Fruit fly (Drosophila melanogaster) whole organism, embryonic: ENCODE results near the gene FipoQ.

Experiments used
- CG10654 ChIP-seq: fragments of 200-800 bp; sonication (Bioruptor generic); optimal IDR thresholded peaks from 2 replicates; lab custom pipeline; 2016; ENCODE audit warnings: missing biosample characterization, missing genetic modification characterization
- CG10979 ChIP-seq: fragments of 200-800 bp; sonication (Bioruptor generic); optimal IDR thresholded peaks from 2 replicates; lab custom pipeline; 2018; ENCODE audit warnings: missing biosample characterization, mild to moderate bottlenecking, missing genetic modification characterization, moderate library complexity
- CG12071 ChIP-seq: fragments of 200-800 bp; sonication (Bioruptor generic); optimal IDR thresholded peaks from 3 replicates; lab custom pipeline; 2018; ENCODE audit warnings: missing biosample characterization, mild to moderate bottlenecking, missing genetic modification characterization
- CG13424 ChIP-seq: fragments of 200-800 bp; sonication (Bioruptor generic); optimal IDR thresholded peaks from 2 replicates; lab custom pipeline; 2019; ENCODE audit warnings: missing biosample characterization, mild to moderate bottlenecking, missing genetic modification characterization, moderate library complexity
- CG15601 ChIP-seq: fragments of 200-800 bp; sonication (Bioruptor generic); optimal IDR thresholded peaks from 3 replicates; lab custom pipeline; 2019; ENCODE audit warnings: missing biosample characterization, mild to moderate bottlenecking, missing genetic modification characterization, moderate library complexity
- CG17361 ChIP-seq: fragments of 200-800 bp; sonication (Bioruptor generic); IDR thresholded peaks from 3 replicates; pipeline ENCODE4 v1.3.6; 2022; ENCODE audit warnings: missing biosample characterization, missing genetic modification characterization
- CG17912 ChIP-seq: fragments of 200-800 bp; sonication (Bioruptor generic); optimal IDR thresholded peaks from 2 replicates; lab custom pipeline; 2018; ENCODE audit warnings: missing biosample characterization, mild to moderate bottlenecking, missing genetic modification characterization
- CG2712 ChIP-seq: fragments of 200-800 bp; optimal IDR thresholded peaks from 3 replicates; lab custom pipeline; 2019; ENCODE audit warnings: missing biosample characterization, mild to moderate bottlenecking, missing genetic modification characterization, moderate library complexity
- CG2889 ChIP-seq: fragments of 200-800 bp; sonication (Bioruptor generic); IDR thresholded peaks from 3 replicates; pipeline ENCODE4 v1.3.6; 2022; ENCODE audit warnings: missing biosample characterization, missing genetic modification characterization
- CG31224 ChIP-seq: fragments of 200-800 bp; sonication (Bioruptor generic); IDR thresholded peaks from 2 replicates; pipeline ENCODE4 v1.3.6; 2022; ENCODE audit warnings: missing biosample characterization, missing genetic modification characterization
- CG31441 ChIP-seq: fragments of 200-800 bp; sonication (Bioruptor generic); IDR thresholded peaks from 2 replicates; pipeline ENCODE4 v1.3.6; 2022; ENCODE audit warnings: missing biosample characterization, missing genetic modification characterization
- CG33213 ChIP-seq: fragments of 200-800 bp; sonication (Bioruptor generic); optimal IDR thresholded peaks from 3 replicates; lab custom pipeline; 2016; ENCODE audit warnings: missing biosample characterization, missing genetic modification characterization
- CG6683 ChIP-seq: fragments of 200-800 bp; sonication (Bioruptor generic); optimal IDR thresholded peaks from 2 replicates; lab custom pipeline; 2017; ENCODE audit warnings: missing biosample characterization, mild to moderate bottlenecking, missing genetic modification characterization, missing genetic modification reagents
- CG7786 ChIP-seq: fragments of 200-800 bp; sonication (Bioruptor generic); optimal IDR thresholded peaks from 2 replicates; lab custom pipeline; 2016; ENCODE audit warnings: missing biosample characterization, missing genetic modification characterization
- CG7963 ChIP-seq: fragments of 200-800 bp; sonication (Bioruptor generic); IDR thresholded peaks from 3 replicates; pipeline ENCODE4 v1.3.6; 2022; ENCODE audit warnings: missing biosample characterization, missing genetic modification characterization; ENCODE audit not compliant: partially characterized antibody
- CG8944 ChIP-seq: fragments of 200-800 bp; sonication (Bioruptor generic); optimal IDR thresholded peaks from 3 replicates; lab custom pipeline; 2016; ENCODE audit warnings: missing biosample characterization, missing genetic modification characterization
- CG9437 ChIP-seq: fragments of 200-800 bp; sonication (Bioruptor generic); optimal IDR thresholded peaks from 2 replicates; lab custom pipeline; 2018; ENCODE audit warnings: missing biosample characterization, mild to moderate bottlenecking, missing genetic modification characterization
- Dad ChIP-seq: fragments of 200-800 bp; sonication (Bioruptor generic); optimal IDR thresholded peaks from 3 replicates; lab custom pipeline; 2016; ENCODE audit warnings: missing biosample characterization, missing genetic modification characterization
- Dfd ChIP-seq, 2 experiments: fragments of >200 bp; optimal IDR thresholded peaks; 2 replicates each; lab custom pipeline; 2017; ENCODE audit warnings: missing biosample characterization in 2 of 2, missing genetic modification characterization in 2 of 2
- Dip2 ChIP-seq: fragments of 200-800 bp; sonication (Bioruptor generic); IDR thresholded peaks from 2 replicates; pipeline ENCODE4 v1.3.6; 2022; ENCODE audit warnings: missing biosample characterization, missing genetic modification characterization
- Hey ChIP-seq: fragments of 200-800 bp; sonication (Bioruptor generic); optimal IDR thresholded peaks from 3 replicates; lab custom pipeline; 2018; ENCODE audit warnings: missing biosample characterization, mild to moderate bottlenecking, missing genetic modification characterization
- Lim3 ChIP-seq: fragments of 200-800 bp; sonication (Bioruptor generic); IDR thresholded peaks from 2 replicates; pipeline ENCODE4 v1.3.6; 2022; ENCODE audit warnings: missing biosample characterization, missing genetic modification characterization
- Lpt ChIP-seq: fragments of >200 bp; optimal IDR thresholded peaks from 2 replicates; lab custom pipeline; 2018; ENCODE audit warnings: missing biosample characterization, missing genetic modification characterization
- MESR4 ChIP-seq: fragments of 200-800 bp; sonication (Bioruptor generic); optimal IDR thresholded peaks from 2 replicates; lab custom pipeline; 2018; ENCODE audit warnings: missing biosample characterization, mild to moderate bottlenecking, missing genetic modification characterization, moderate library complexity
- Med ChIP-seq: fragments of 200-800 bp; sonication (Bioruptor generic); peaks from one replicate; lab custom pipeline; 2016; ENCODE audit warnings: missing biosample characterization, missing genetic modification characterization, mild to moderate bottlenecking, inconsistent platforms, moderate library complexity
- Mes4 ChIP-seq: fragments of 200-800 bp; sonication (Bioruptor generic); optimal IDR thresholded peaks from 2 replicates; lab custom pipeline; 2016; ENCODE audit warnings: missing biosample characterization, missing genetic modification characterization
- NFAT ChIP-seq: fragments of 200-800 bp; sonication (Bioruptor generic); IDR thresholded peaks from 2 replicates; pipeline ENCODE4 v1.3.6; 2022; ENCODE audit warnings: missing biosample characterization, missing genetic modification characterization
- Ptx1 ChIP-seq: fragments of 200-800 bp; sonication (Bioruptor generic); IDR thresholded peaks from 2 replicates; pipeline ENCODE4 v1.3.6; 2022; ENCODE audit warnings: missing biosample characterization, missing genetic modification characterization
- Rfx ChIP-seq: fragments of 200-800 bp; sonication (Bioruptor generic); IDR thresholded peaks from 2 replicates; pipeline ENCODE4 v1.3.6; 2022; ENCODE audit warnings: missing biosample characterization, missing genetic modification characterization
- Sox100B ChIP-seq: fragments of 200-800 bp; sonication (Bioruptor generic); optimal IDR thresholded peaks from 3 replicates; lab custom pipeline; 2018; ENCODE audit warnings: missing biosample characterization, mild to moderate bottlenecking, missing genetic modification characterization
- Sox102F ChIP-seq: fragments of 200-800 bp; sonication (Bioruptor generic); optimal IDR thresholded peaks from 2 replicates; lab custom pipeline; 2018; ENCODE audit warnings: missing biosample characterization, mild to moderate bottlenecking, missing genetic modification characterization, moderate library complexity
- YL-1 ChIP-seq: fragments of 200-800 bp; sonication (Bioruptor generic); optimal IDR thresholded peaks from 3 replicates; lab custom pipeline; 2017; ENCODE audit warnings: missing biosample characterization, mild to moderate bottlenecking, missing genetic modification characterization
- amos ChIP-seq: fragments of 200-800 bp; sonication (Bioruptor generic); IDR thresholded peaks from 2 replicates; pipeline ENCODE4 v1.3.6; 2022; ENCODE audit warnings: missing biosample characterization, missing genetic modification characterization; ENCODE audit not compliant: partially characterized antibody
- ara ChIP-seq: fragments of 200-800 bp; sonication (Bioruptor generic); IDR thresholded peaks from 2 replicates; pipeline ENCODE4 v1.3.6; 2022; ENCODE audit warnings: missing biosample characterization, missing genetic modification characterization
- bcd ChIP-seq: fragments of 200-800 bp; sonication (Bioruptor generic); optimal IDR thresholded peaks from 2 replicates; lab custom pipeline; 2017; ENCODE audit warnings: missing biosample characterization, mild to moderate bottlenecking, missing genetic modification characterization
- chinmo ChIP-seq: fragments of 200-800 bp; sonication (Bioruptor generic); IDR thresholded peaks from 4 replicates; pipeline ENCODE4 v1.3.6; 2022; ENCODE audit warnings: missing biosample characterization, missing genetic modification characterization; ENCODE audit not compliant: partially characterized antibody
- dati ChIP-seq: fragments of 200-800 bp; sonication (Bioruptor generic); IDR thresholded peaks from 2 replicates; pipeline ENCODE4 v1.3.6; 2022; ENCODE audit warnings: missing biosample characterization, missing genetic modification characterization
- ftz-f1 ChIP-seq: fragments of 200-800 bp; sonication (Bioruptor generic); optimal IDR thresholded peaks from 2 replicates; lab custom pipeline; 2016; ENCODE audit warnings: missing biosample characterization, missing genetic modification characterization
- grau ChIP-seq: fragments of 200-800 bp; optimal IDR thresholded peaks from 3 replicates; lab custom pipeline; 2019; ENCODE audit warnings: missing biosample characterization, mild to moderate bottlenecking, missing genetic modification characterization, moderate library complexity
- grn ChIP-seq: fragments of 200-800 bp; sonication (Bioruptor generic); optimal IDR thresholded peaks from 3 replicates; lab custom pipeline; 2017; ENCODE audit warnings: missing biosample characterization, missing genetic modification characterization
- lilli ChIP-seq: fragments of 200-800 bp; sonication (Bioruptor generic); optimal IDR thresholded peaks from 3 replicates; lab custom pipeline; 2016; ENCODE audit warnings: missing biosample characterization, missing genetic modification characterization
- mirr ChIP-seq: fragments of 200-800 bp; sonication (Bioruptor generic); optimal IDR thresholded peaks from 3 replicates; lab custom pipeline; 2018; ENCODE audit warnings: missing biosample characterization, mild to moderate bottlenecking, missing genetic modification characterization
- nmo ChIP-seq: fragments of 200-800 bp; sonication (Bioruptor generic); optimal IDR thresholded peaks from 2 replicates; lab custom pipeline; 2018; ENCODE audit warnings: missing biosample characterization, mild to moderate bottlenecking, missing genetic modification characterization, moderate library complexity
- ranshi ChIP-seq: fragments of 200-800 bp; sonication (Bioruptor generic); IDR thresholded peaks from 2 replicates; pipeline ENCODE4 v1.3.6; 2022; ENCODE audit warnings: missing biosample characterization, missing genetic modification characterization
- ssp ChIP-seq: fragments of 200-800 bp; sonication (Bioruptor generic); IDR thresholded peaks from 2 replicates; pipeline ENCODE4 v1.3.6; 2022; ENCODE audit warnings: missing biosample characterization, missing genetic modification characterization
- trem ChIP-seq: fragments of 200-800 bp; optimal IDR thresholded peaks from 3 replicates; lab custom pipeline; 2019; ENCODE audit warnings: missing biosample characterization, mild to moderate bottlenecking, missing genetic modification characterization, moderate library complexity
- twi ChIP-seq: fragments of 200-800 bp; optimal IDR thresholded peaks from 2 replicates; lab custom pipeline; 2019; ENCODE audit warnings: missing biosample characterization, mild to moderate bottlenecking, missing genetic modification characterization, moderate library complexity
- vnd ChIP-seq: fragments of 200-800 bp; sonication (Bioruptor generic); IDR thresholded peaks from 3 replicates; pipeline ENCODE4 v1.3.6; 2022; ENCODE audit warnings: missing biosample characterization, missing genetic modification characterization; ENCODE audit not compliant: partially characterized antibody
- zen ChIP-seq: fragments of 200-800 bp; sonication (Bioruptor generic); optimal IDR thresholded peaks from 3 replicates; lab custom pipeline; 2018; ENCODE audit warnings: missing biosample characterization, mild to moderate bottlenecking, missing genetic modification characterization, moderate library complexity
- zf30C ChIP-seq: fragments of 200-800 bp; sonication (Bioruptor generic); optimal IDR thresholded peaks from 3 replicates; lab custom pipeline; 2018; ENCODE audit warnings: missing biosample characterization, mild to moderate bottlenecking, missing genetic modification characterization

Gene FipoQ

DNA sequence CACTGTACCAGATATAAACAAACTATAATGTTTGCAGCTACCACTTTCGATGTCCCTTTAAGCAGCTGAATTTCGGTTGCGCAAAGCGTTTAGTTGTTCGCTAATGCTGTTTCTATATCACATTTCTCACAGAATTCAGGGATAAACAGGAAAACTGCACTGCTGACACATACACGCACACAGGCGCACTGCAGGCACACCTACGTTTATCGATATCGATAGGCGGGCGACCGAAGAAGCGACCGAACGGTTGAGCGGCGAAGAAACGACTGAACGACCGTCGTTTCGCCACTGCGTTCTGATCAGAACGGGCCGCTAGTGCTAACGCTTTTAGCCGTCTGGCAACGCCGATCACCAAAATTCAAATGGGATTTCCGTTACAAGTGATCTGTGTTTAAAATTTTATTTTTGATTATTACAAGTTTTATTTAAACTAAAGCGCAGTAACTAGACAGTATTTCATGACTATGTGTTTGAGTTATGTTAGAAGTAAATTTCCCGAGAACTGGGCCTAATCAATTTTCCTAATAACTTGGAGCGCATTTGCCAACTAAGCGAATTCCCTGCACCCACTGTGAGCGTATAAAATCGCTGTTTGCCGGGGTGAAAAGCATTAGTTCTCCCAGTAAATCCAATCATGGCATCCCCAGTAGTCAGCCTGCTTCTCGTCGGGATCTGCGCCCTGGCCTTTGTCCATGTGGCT, 1.2 kb upstream of the FipoQ start, which contains the start of the genes CG2310 and Diedel (continued):
- TF ChIP-seq zen (tag; lab: Kevin White, UChicago) (peak; percentile 49), CG2712 (tag; lab: Kevin White, UChicago) (peak; percentile 39), CG6683 (GFP tag; lab: Kevin White, UChicago) (no peak), Lim3 (GFP tag; lab: Robert Waterston, UW) (no peak), dati (no peak), CG9437 (no peak), twi (tag; lab: Kevin White, UChicago) (peak; percentile 11), ara (GFP tag; lab: Robert Waterston, UW) (peak; percentile 49; the same call in 1 of the 2 replicates), CG7786 (GFP tag; lab: Kevin White, UChicago) (no peak), ranshi (GFP tag; lab: Robert Waterston, UW) (no peak; the same call in 1 of the 2 replicates), YL-1 (GFP tag; lab: Kevin White, UChicago) (peak; percentile 78), Ptx1 (GFP tag; lab: Robert Waterston, UW) (no peak), ftz-f1 (no peak), MESR4 (GFP tag; lab: Kevin White, UChicago) (peak; percentile 73), ssp (GFP tag; lab: Robert Waterston, UW) (0 out of 2 replicates have a peak, but pooled peaks have one; percentile 25), Dfd (GFP tag; optimal IDR thresholded peaks at IDR 0.05; lab: Kevin White, UChicago) (no peak), CG2889 (GFP tag; lab: Robert Waterston, UW) (no peak), CG8944 (GFP tag; lab: Kevin White, UChicago) (no peak), mirr (GFP tag; lab: Kevin White, UChicago) (no peak), amos (GFP tag; lab: Robert Waterston, UW) (peak; percentile 65), CG17361 (GFP tag; lab: Robert Waterston, UW) (no peak), CG7963 (GFP tag; lab: Robert Waterston, UW) (no peak), Hey (tag; lab: Kevin White, UChicago) (no peak), Dad (GFP tag; lab: Kevin White, UChicago) (no peak), Sox100B (GFP tag; lab: Kevin White, UChicago) (no peak), CG33213 (GFP tag; lab: Kevin White, UChicago) (peak; percentile 29), Lpt (GFP tag; lab: Kevin White, UChicago) (no peak), CG10654 (no peak), trem (tag; lab: Kevin White, UChicago) (peak; percentile 65), vnd (GFP tag; lab: Robert Waterston, UW) (peak; percentile 44; the same call in 1 of the 3 replicates), Mes4 (GFP tag; lab: Kevin White, UChicago) (no peak), CG31441 (GFP tag; lab: Robert Waterston, UW) (no peak), CG12071 (no peak), Sox102F (GFP tag; lab: Kevin White, UChicago) (no peak), bcd (GFP tag; lab: Kevin White, UChicago) (peak; percentile 1), NFAT (GFP tag; lab: Robert Waterston, UW) (peak; percentile 43; the same call in 1 of the 2 replicates), CG31224 (GFP tag; lab: Robert Waterston, UW) (no peak), CG17912 (no peak), CG13424 (tag; lab: Kevin White, UChicago) (peak; percentile 7)

- no peak for TF ChIP-seq grn (GFP tag; lab: Kevin White, UChicago)
- TF ChIP-seq nmo (GFP tag; lab: Kevin White, UChicago), result peak; percentile 39
- peak; percentile 1 for TF ChIP-seq CG15601
- TF ChIP-seq Dip2, result no peak
- TF ChIP-seq Rfx, result no peak
- peak; percentile 22 for TF ChIP-seq grau (tag; lab: Kevin White, UChicago)
- peak; percentile 20 for TF ChIP-seq bcd (GFP tag; lab: Kevin White, UChicago)
- peak; percentile 2 for TF ChIP-seq lilli (GFP tag; lab: Kevin White, UChicago)
- no peak for TF ChIP-seq Med (GFP tag; lab: Kevin White, UChicago)
- TF ChIP-seq chinmo, result no peak
- TF ChIP-seq Lim3 (GFP tag; lab: Robert Waterston, UW), result no peak
- TF ChIP-seq zf30C (GFP tag; lab: Kevin White, UChicago), result peak; percentile 19
- peak; percentile 2 for TF ChIP-seq CG10979 (tag; lab: Kevin White, UChicago)
- TF ChIP-seq CG13424 (tag; lab: Kevin White, UChicago), result peak; percentile 29
Measured at dm6 chr3R:29495815-29496214, 1.2 kb downstream of the FipoQ start.
